Worm (Caenorhabditis elegans): Measurements from ENCODE around the gene nduc-2.

ce11 chrIII:2811410-2811809 lies 24.8 kb downstream of the nduc-2 start:
- TF ChIP-seq ceh-82 (tag; optimal IDR thresholded peaks at IDR 0.05) (no peak), hmg-1.1 (GFP tag; IDR thresholded peaks at IDR 0.05) (no peak), Y105C5A.15 (GFP tag; IDR thresholded peaks at IDR 0.05) (no peak), snpc-4 (tag; optimal IDR thresholded peaks at IDR 0.05) (no peak), unc-39 (tag; optimal IDR thresholded peaks at IDR 0.05) (no peak), aly-2 (tag; optimal IDR thresholded peaks at IDR 0.05) (no peak), nhr-42 (GFP tag; IDR thresholded peaks at IDR 0.05) (0 out of 2 replicates have a peak, but pooled peaks have one; percentile 31), hlh-30 (tag; optimal IDR thresholded peaks at IDR 0.05; ENCODE audit: insufficient read depth) (no peak), zag-1 (tag; optimal IDR thresholded peaks at IDR 0.05) (no peak), nhr-25 (tag; optimal IDR thresholded peaks at IDR 0.05; ENCODE audit: borderline replicate concordance, insufficient read depth) (no peak), fkh-10 (GFP tag; optimal IDR thresholded peaks at IDR 0.05) (no peak), zfp-3 (GFP tag; conservative IDR thresholded peaks at IDR 0.05) (0 out of 2 replicates have a peak, but pooled peaks have one; percentile 19), mes-2 (tag; optimal IDR thresholded peaks at IDR 0.05; ENCODE audit: poor library complexity, severe bottlenecking) (no peak)
